Fruit fly (Drosophila melanogaster) whole organism, embryonic: Measurements from ENCODE around the gene Ir87a.

ENCODE experiments used
- Aef1 ChIP-seq: fragments of 200-800 bp; sonication (Bioruptor generic); IDR thresholded peaks from 3 replicates; pipeline ENCODE4 v1.3.6; 2022; ENCODE audit warnings: missing biosample characterization, missing genetic modification characterization
- CG11085 ChIP-seq: fragments of 200-800 bp; sonication (Bioruptor generic); IDR thresholded peaks from 2 replicates; pipeline ENCODE4 v1.3.6; 2022; ENCODE audit warnings: missing biosample characterization, missing genetic modification characterization
- CG11723 ChIP-seq: fragments of 200-800 bp; sonication (Bioruptor generic); optimal IDR thresholded peaks from 2 replicates; lab custom pipeline; 2017; ENCODE audit warnings: missing biosample characterization, mild to moderate bottlenecking, missing genetic modification characterization
- CG14014 ChIP-seq: fragments of 200-800 bp; sonication (Bioruptor generic); IDR thresholded peaks from 2 replicates; pipeline ENCODE4 v1.3.6; 2022; ENCODE audit warnings: missing biosample characterization, missing genetic modification characterization
- CG14710 ChIP-seq: fragments of 200-800 bp; sonication (Bioruptor generic); optimal IDR thresholded peaks from 3 replicates; lab custom pipeline; 2019; ENCODE audit warnings: missing biosample characterization, mild to moderate bottlenecking, missing genetic modification characterization, moderate library complexity
- CG15073 ChIP-seq: fragments of 200-800 bp; sonication (Bioruptor generic); optimal IDR thresholded peaks from 2 replicates; lab custom pipeline; 2016; ENCODE audit warnings: missing biosample characterization, missing genetic modification characterization
- CG1647 ChIP-seq: fragments of 200-800 bp; sonication (Bioruptor generic); optimal IDR thresholded peaks from 3 replicates; lab custom pipeline; 2016; ENCODE audit warnings: missing biosample characterization, missing genetic modification characterization
- CG18476 ChIP-seq: fragments of 200-800 bp; sonication (Bioruptor generic); optimal IDR thresholded peaks from 2 replicates; lab custom pipeline; 2016; ENCODE audit warnings: missing biosample characterization, mild to moderate bottlenecking, missing genetic modification characterization
- CG18619 ChIP-seq: fragments of 200-800 bp; sonication (Bioruptor generic); optimal IDR thresholded peaks from 3 replicates; lab custom pipeline; 2017; ENCODE audit warnings: missing biosample characterization, mild to moderate bottlenecking, missing genetic modification characterization
- CG2678 ChIP-seq: fragments of 200-800 bp; sonication (Bioruptor generic); optimal IDR thresholded peaks from 3 replicates; lab custom pipeline; 2019; ENCODE audit warnings: missing biosample characterization, mild to moderate bottlenecking, missing genetic modification characterization, moderate library complexity
- CG30020 ChIP-seq: fragments of 200-800 bp; optimal IDR thresholded peaks from 2 replicates; lab custom pipeline; 2019; ENCODE audit warnings: missing biosample characterization, mild to moderate bottlenecking, missing genetic modification characterization, moderate library complexity
- CG3065 ChIP-seq: fragments of 200-800 bp; sonication (Bioruptor generic); optimal IDR thresholded peaks from 2 replicates; lab custom pipeline; 2016; ENCODE audit warnings: missing biosample characterization, missing genetic modification characterization
- CG31365 ChIP-seq: fragments of 200-800 bp; sonication (Bioruptor generic); optimal IDR thresholded peaks from 2 replicates; lab custom pipeline; 2018; ENCODE audit warnings: missing biosample characterization, mild to moderate bottlenecking, missing genetic modification characterization
- CG32532 ChIP-seq: fragments of 200-800 bp; sonication (Bioruptor generic); IDR thresholded peaks from 2 replicates; pipeline ENCODE4 v1.3.6; 2022; ENCODE audit warnings: missing biosample characterization, missing genetic modification characterization
- CG42726 ChIP-seq: fragments of 200-800 bp; sonication (Bioruptor generic); IDR thresholded peaks from 2 replicates; pipeline ENCODE4 v1.3.6; 2022; ENCODE audit warnings: missing biosample characterization, missing genetic modification characterization; ENCODE audit not compliant: partially characterized antibody
- CG4282 ChIP-seq: fragments of 200-800 bp; sonication (Bioruptor generic); optimal IDR thresholded peaks from 2 replicates; lab custom pipeline; 2016; ENCODE audit warnings: missing biosample characterization, missing genetic modification characterization
- CG4404 ChIP-seq: fragments of 200-800 bp; sonication (Bioruptor generic); IDR thresholded peaks from 2 replicates; pipeline ENCODE4 v1.3.6; 2022; ENCODE audit warnings: missing biosample characterization, missing genetic modification characterization
- CG4854 ChIP-seq: fragments of 200-800 bp; sonication (Bioruptor generic); optimal IDR thresholded peaks from 2 replicates; lab custom pipeline; 2016; ENCODE audit warnings: missing biosample characterization, missing genetic modification characterization, inconsistent platforms
- CG7963 ChIP-seq: fragments of 200-800 bp; sonication (Bioruptor generic); IDR thresholded peaks from 3 replicates; pipeline ENCODE4 v1.3.6; 2022; ENCODE audit warnings: missing biosample characterization, missing genetic modification characterization; ENCODE audit not compliant: partially characterized antibody
- CG9932 ChIP-seq: fragments of 200-800 bp; sonication (Bioruptor generic); IDR thresholded peaks from 2 replicates; pipeline ENCODE4 v1.3.6; 2022; ENCODE audit warnings: missing biosample characterization, missing genetic modification characterization
- CTCF ChIP-seq: fragments of 200-800 bp; sonication (Bioruptor generic); optimal IDR thresholded peaks from 2 replicates; lab custom pipeline; 2017; ENCODE audit warnings: missing biosample characterization, mild to moderate bottlenecking, missing genetic modification characterization, moderate library complexity
- E2f1 ChIP-seq: fragments of 200-800 bp; sonication (Bioruptor generic); IDR thresholded peaks from 2 replicates; pipeline ENCODE4 v1.3.6; 2022; ENCODE audit warnings: missing biosample characterization, missing genetic modification characterization
- GATAe ChIP-seq: fragments of 200-800 bp; sonication (Bioruptor generic); conservative IDR thresholded peaks from 2 replicates; pipeline ENCODE4 v1.3.6; 2022; ENCODE audit warnings: missing biosample characterization, missing genetic modification characterization
- Gug ChIP-seq: fragments of 200-800 bp; sonication (Bioruptor generic); IDR thresholded peaks from 4 replicates; pipeline ENCODE4 v1.3.6; 2022; ENCODE audit warnings: missing biosample characterization, missing genetic modification characterization
- H2.0 ChIP-seq: fragments of 200-800 bp; sonication (Bioruptor generic); IDR thresholded peaks from 2 replicates; pipeline ENCODE4 v1.3.6; 2022; ENCODE audit warnings: missing biosample characterization, missing genetic modification characterization
- HHEX ChIP-seq: fragments of 200-800 bp; sonication (Bioruptor generic); optimal IDR thresholded peaks from 3 replicates; lab custom pipeline; 2017; ENCODE audit warnings: missing biosample characterization, mild to moderate bottlenecking, missing genetic modification characterization, missing genetic modification reagents
- HLHmδ ChIP-seq: fragments of 200-800 bp; sonication (Bioruptor generic); optimal IDR thresholded peaks from 2 replicates; lab custom pipeline; 2018; ENCODE audit warnings: missing biosample characterization, mild to moderate bottlenecking, missing genetic modification characterization, moderate library complexity
- Hr51 ChIP-seq, 2 experiments: fragments of 200-800 bp; sonication (Bioruptor generic); optimal IDR thresholded peaks; 2 replicates in 1 of 2; 3 replicates in 1 of 2; lab custom pipeline; 2016 to 2018; ENCODE audit warnings: missing biosample characterization in 2 of 2, missing genetic modification characterization in 2 of 2, mild to moderate bottlenecking in 1 of 2, moderate library complexity in 1 of 2
- Jarid2 ChIP-seq: fragments of 200-800 bp; sonication (Bioruptor generic); optimal IDR thresholded peaks from 3 replicates; lab custom pipeline; 2017; ENCODE audit warnings: mild to moderate bottlenecking, missing biosample characterization, missing genetic modification reagents, missing genetic modification characterization
- Max ChIP-seq: fragments of 200-800 bp; sonication (Bioruptor generic); optimal IDR thresholded peaks from 2 replicates; lab custom pipeline; 2016; ENCODE audit warnings: missing biosample characterization, mild to moderate bottlenecking, missing genetic modification characterization
- Rx ChIP-seq: fragments of 200-800 bp; sonication (Bioruptor generic); IDR thresholded peaks from 2 replicates; pipeline ENCODE4 v1.3.6; 2022; ENCODE audit warnings: missing biosample characterization, missing genetic modification characterization
- Side ChIP-seq: fragments of 200-800 bp; sonication (Bioruptor generic); optimal IDR thresholded peaks from 2 replicates; lab custom pipeline; 2016; ENCODE audit warnings: missing biosample characterization, missing genetic modification characterization
- Stat92E ChIP-seq, 3 experiments: fragments of >200 bp in 2 of 3; fragments of 200-800 bp in 1 of 3; sonication (Bioruptor generic) in 1 of 3; optimal IDR thresholded peaks; 2 replicates each; lab custom pipeline; 2017 to 2019; ENCODE audit warnings: missing biosample characterization in 3 of 3, missing genetic modification characterization in 3 of 3, mild to moderate bottlenecking in 1 of 3, moderate library complexity in 1 of 3
- ato ChIP-seq: fragments of 200-800 bp; sonication (Bioruptor generic); IDR thresholded peaks from 2 replicates; pipeline ENCODE4 v1.3.6; 2022; ENCODE audit warnings: missing biosample characterization, missing genetic modification characterization; ENCODE audit not compliant: partially characterized antibody
- bab2 ChIP-seq: fragments of 200-800 bp; sonication (Bioruptor generic); optimal IDR thresholded peaks from 2 replicates; lab custom pipeline; 2016; ENCODE audit warnings: missing biosample characterization, missing genetic modification characterization
- btn ChIP-seq: fragments of 200-800 bp; sonication (Bioruptor generic); optimal IDR thresholded peaks from 2 replicates; lab custom pipeline; 2016; ENCODE audit warnings: missing biosample characterization, missing genetic modification characterization
- cwo ChIP-seq: fragments of 200-800 bp; sonication (Bioruptor generic); optimal IDR thresholded peaks from 3 replicates; lab custom pipeline; 2017; ENCODE audit warnings: missing biosample characterization, missing genetic modification characterization, mild to moderate bottlenecking, moderate library complexity, missing genetic modification reagents
- dan ChIP-seq: fragments of 200-800 bp; sonication (Bioruptor generic); IDR thresholded peaks from 2 replicates; pipeline ENCODE4 v1.3.6; 2022; ENCODE audit warnings: missing biosample characterization, missing genetic modification characterization
- ewg ChIP-seq: fragments of 200-800 bp; sonication (Bioruptor generic); optimal IDR thresholded peaks from 3 replicates; lab custom pipeline; 2017; ENCODE audit warnings: mild to moderate bottlenecking, missing biosample characterization, missing genetic modification reagents, missing genetic modification characterization
- grau ChIP-seq: fragments of 200-800 bp; optimal IDR thresholded peaks from 3 replicates; lab custom pipeline; 2019; ENCODE audit warnings: missing biosample characterization, mild to moderate bottlenecking, missing genetic modification characterization, moderate library complexity
- ham ChIP-seq: fragments of 200-800 bp; sonication (Bioruptor generic); IDR thresholded peaks from 2 replicates; pipeline ENCODE4 v1.3.6; 2022; ENCODE audit warnings: missing biosample characterization, missing genetic modification characterization
- her ChIP-seq: fragments of 200-800 bp; sonication (Bioruptor generic); optimal IDR thresholded peaks from 2 replicates; lab custom pipeline; 2016; ENCODE audit warnings: missing biosample characterization, missing genetic modification characterization
- mirr ChIP-seq: fragments of 200-800 bp; sonication (Bioruptor generic); optimal IDR thresholded peaks from 3 replicates; lab custom pipeline; 2018; ENCODE audit warnings: missing biosample characterization, mild to moderate bottlenecking, missing genetic modification characterization
- nmo ChIP-seq: fragments of 200-800 bp; sonication (Bioruptor generic); optimal IDR thresholded peaks from 2 replicates; lab custom pipeline; 2018; ENCODE audit warnings: missing biosample characterization, mild to moderate bottlenecking, missing genetic modification characterization, moderate library complexity
- oc ChIP-seq: fragments of 200-800 bp; sonication (Bioruptor generic); optimal IDR thresholded peaks from 2 replicates; lab custom pipeline; 2018; ENCODE audit warnings: missing biosample characterization, mild to moderate bottlenecking, missing genetic modification characterization, moderate library complexity
- org-1 ChIP-seq: fragments of 200-800 bp; sonication (Bioruptor generic); optimal IDR thresholded peaks from 2 replicates; lab custom pipeline; 2017; ENCODE audit warnings: missing biosample characterization, missing genetic modification characterization
- pfk ChIP-seq: fragments of 200-800 bp; sonication (Bioruptor generic); optimal IDR thresholded peaks from 2 replicates; lab custom pipeline; 2018; ENCODE audit warnings: missing biosample characterization, mild to moderate bottlenecking, missing genetic modification characterization, moderate library complexity
- sima ChIP-seq: fragments of 200-800 bp; sonication (Bioruptor generic); optimal IDR thresholded peaks from 2 replicates; lab custom pipeline; 2016; ENCODE audit warnings: missing biosample characterization, missing genetic modification characterization
- trh ChIP-seq: fragments of 200-800 bp; sonication (Bioruptor generic); optimal IDR thresholded peaks from 2 replicates; lab custom pipeline; 2016; ENCODE audit warnings: missing biosample characterization, missing genetic modification characterization
- twi ChIP-seq: fragments of 200-800 bp; optimal IDR thresholded peaks from 2 replicates; lab custom pipeline; 2019; ENCODE audit warnings: missing biosample characterization, mild to moderate bottlenecking, missing genetic modification characterization, moderate library complexity
- usp ChIP-seq: fragments of >200 bp; optimal IDR thresholded peaks from 2 replicates; lab custom pipeline; 2017; ENCODE audit warnings: missing biosample characterization, missing genetic modification characterization

The Ir87a gene

dm6 chr3R:13452851-13453255 is 32.8 kb downstream of the Ir87a start (continued):
- peak; percentile 60 for TF ChIP-seq ewg (GFP tag; lab: Kevin White, UChicago)
- TF ChIP-seq CG18476 (GFP tag; lab: Kevin White, UChicago) = peak; percentile 72
- no peak for TF ChIP-seq pfk
- TF ChIP-seq CG14014 = peak; percentile 59
- TF ChIP-seq btn = no peak
- peak; percentile 64 for TF ChIP-seq CG4854 (GFP tag; lab: Kevin White, UChicago)
- TF ChIP-seq usp (GFP tag; lab: Kevin White, UChicago) = no peak
- TF ChIP-seq twi = peak; percentile 57
- TF ChIP-seq bab2 (GFP tag; lab: Kevin White, UChicago) = peak; percentile 54
- TF ChIP-seq CG7963 = no peak
- no peak for TF ChIP-seq GATAe
- no peak for TF ChIP-seq HLHmδ (GFP tag; lab: Kevin White, UChicago)
- TF ChIP-seq Rx = peak; percentile 44; the same call in 1 of the 2 replicates
- peak; percentile 70 for TF ChIP-seq CG9932 (GFP tag; lab: Robert Waterston, UW)
- TF ChIP-seq nmo (GFP tag; lab: Kevin White, UChicago) = peak; percentile 90
- no peak for TF ChIP-seq CG31365 (tag; lab: Kevin White, UChicago)
- peak; percentile 36 for TF ChIP-seq Side (GFP tag; lab: Kevin White, UChicago)
- TF ChIP-seq her (GFP tag; lab: Kevin White, UChicago) = no peak
- peak; percentile 51; the same call in 1 of the 2 replicates for TF ChIP-seq H2.0 (GFP tag; lab: Robert Waterston, UW)
- TF ChIP-seq CG30020 (tag; lab: Kevin White, UChicago) = peak; percentile 44
- TF ChIP-seq CG4404 = no peak
- TF ChIP-seq cwo = peak; percentile 57
- TF ChIP-seq trh (GFP tag; lab: Kevin White, UChicago) = peak; percentile 17
- TF ChIP-seq CG32532 (GFP tag; lab: Robert Waterston, UW) = peak; percentile 76
- peak; percentile 88 for TF ChIP-seq grau (tag; lab: Kevin White, UChicago)
- peak; percentile 76 for TF ChIP-seq CG14710 (tag; lab: Kevin White, UChicago)
- TF ChIP-seq Max (GFP tag; lab: Kevin White, UChicago) = peak; percentile 74
- peak; percentile 46 for TF ChIP-seq Aef1 (GFP tag; lab: Robert Waterston, UW)
- no peak for TF ChIP-seq CG4282 (GFP tag; lab: Kevin White, UChicago)
- TF ChIP-seq CG11085 = peak; percentile 46
- peak; percentile 37; the same call in 1 of the 4 replicates for TF ChIP-seq Gug
- peak; percentile 71 for TF ChIP-seq CG11723 (GFP tag; lab: Kevin White, UChicago)
- TF ChIP-seq CG15073 (GFP tag; lab: Kevin White, UChicago) = peak; percentile 2
- peak; percentile 22 to 89 for TF ChIP-seq Hr51 (GFP tag; optimal IDR thresholded peaks at IDR 0.05; lab: Kevin White, UChicago)
- TF ChIP-seq CG1647 (GFP tag; lab: Kevin White, UChicago) = peak; percentile 32
- peak; percentile 84 for TF ChIP-seq CG18619 (GFP tag; lab: Kevin White, UChicago)
- TF ChIP-seq mirr (GFP tag; lab: Kevin White, UChicago) = no peak
- peak; percentile 91 for TF ChIP-seq CG2678 (tag; lab: Kevin White, UChicago)
- peak; percentile 35 for TF ChIP-seq Jarid2 (GFP tag; lab: Kevin White, UChicago)
- no peak for TF ChIP-seq dan
- TF ChIP-seq CG42726 (GFP tag; lab: Robert Waterston, UW) = no peak
- peak; percentile 19 for TF ChIP-seq CTCF (GFP tag; lab: Kevin White, UChicago)
- TF ChIP-seq ham (GFP tag; lab: Robert Waterston, UW) = 0 out of 2 replicates have a peak, but pooled peaks have one; percentile 48
- no peak for TF ChIP-seq Stat92E (GFP tag; optimal IDR thresholded peaks at IDR 0.05; lab: Kevin White, UChicago)
- peak; percentile 15 for TF ChIP-seq CG3065 (GFP tag; lab: Kevin White, UChicago)
- peak; percentile 66 for TF ChIP-seq E2f1 (GFP tag; lab: Robert Waterston, UW)
- peak; percentile 14 for TF ChIP-seq sima (GFP tag; lab: Kevin White, UChicago)
- TF ChIP-seq ato (GFP tag; lab: Robert Waterston, UW) = no peak
- TF ChIP-seq HHEX (GFP tag; lab: Kevin White, UChicago) = peak; percentile 77
- TF ChIP-seq oc = peak; percentile 38
- peak; percentile 77 for TF ChIP-seq org-1
